Fruit fly (Drosophila melanogaster) whole organism, wandering third instar larva: Measurements from ENCODE around the gene CG1387.

Source experiments
- Hr78 ChIP-seq: fragments of >200 bp; optimal IDR thresholded peaks from 2 replicates; lab custom pipeline; 2017; ENCODE audit warnings: missing biosample characterization, missing genetic modification characterization
- Myc ChIP-seq: fragments of >200 bp; optimal IDR thresholded peaks from 2 replicates; lab custom pipeline; 2017
- foxo ChIP-seq, 2 experiments: fragments of 200-800 bp; sonication (Bioruptor generic); optimal IDR thresholded peaks; 2 replicates in 1 of 2; 3 replicates in 1 of 2; lab custom pipeline; 2016 to 2017; ENCODE audit warnings: missing biosample characterization in 2 of 2, missing genetic modification characterization in 2 of 2
- pan ChIP-seq: fragments of >200 bp; optimal IDR thresholded peaks from 2 replicates; lab custom pipeline; 2017

- TF ChIP-seq pan (lab: Kevin White, UChicago) (no peak), foxo (GFP tag; optimal IDR thresholded peaks at IDR 0.05; lab: Kevin White, UChicago) (no peak), Myc (lab: Kevin White, UChicago) (no peak), Hr78 (GFP tag; lab: Kevin White, UChicago) (no peak)
Observed at dm6 chrX:8416956-8417355, 31.4 kb downstream of the CG1387 start.
